Worm (Caenorhabditis elegans): ENCODE results near the gene clec-260.

- TF ChIP-seq K11D2.4 (GFP tag; IDR thresholded peaks at IDR 0.05) (no peak), akir-1 (GFP tag; optimal IDR thresholded peaks at IDR 0.05) (no peak), Y56A3A.18 (GFP tag; IDR thresholded peaks at IDR 0.05) (no peak), efl-1 (GFP tag; optimal IDR thresholded peaks at IDR 0.05) (no peak), sea-2 (GFP tag; IDR thresholded peaks at IDR 0.05) (no peak), snpc-3.4 (tag; optimal IDR thresholded peaks at IDR 0.05) (no peak), ceh-100 (GFP tag; IDR thresholded peaks at IDR 0.05) (no peak), nhr-90 (tag; optimal IDR thresholded peaks at IDR 0.05) (no peak)
Measured at ce11 chrV:19997481-19997880, 11.4 kb upstream of the clec-260 start.
